Fruit fly (Drosophila melanogaster) whole organism, embryonic: Measurements from ENCODE around the gene mof.
A peak's percentile ranks its signal among the peaks of the same experiment; 100 is the strongest.

ENCODE experiments used
- ATbp ChIP-seq: fragments of 200-800 bp; sonication (Bioruptor generic); optimal IDR thresholded peaks from 2 replicates; lab custom pipeline; 2017; ENCODE audit warnings: missing biosample characterization, mild to moderate bottlenecking, missing genetic modification characterization, missing genetic modification reagents
- Bteb2 ChIP-seq: fragments of 200-800 bp; sonication (Bioruptor generic); optimal IDR thresholded peaks from 2 replicates; lab custom pipeline; 2016; ENCODE audit warnings: missing biosample characterization, missing genetic modification characterization
- CG11504 ChIP-seq: fragments of 200-800 bp; sonication (Bioruptor generic); optimal IDR thresholded peaks from 3 replicates; lab custom pipeline; 2019; ENCODE audit warnings: missing biosample characterization, mild to moderate bottlenecking, missing genetic modification characterization, moderate library complexity
- CG12236 ChIP-seq: fragments of 200-800 bp; sonication (Bioruptor generic); optimal IDR thresholded peaks from 2 replicates; lab custom pipeline; 2016; ENCODE audit warnings: missing biosample characterization, missing genetic modification characterization
- CG12769 ChIP-seq: fragments of 200-800 bp; sonication (Bioruptor generic); optimal IDR thresholded peaks from 2 replicates; lab custom pipeline; 2019; ENCODE audit warnings: missing biosample characterization, mild to moderate bottlenecking, missing genetic modification characterization, moderate library complexity
- CG12942 ChIP-seq: fragments of 200-800 bp; sonication (Bioruptor generic); optimal IDR thresholded peaks from 3 replicates; lab custom pipeline; 2016; ENCODE audit warnings: missing biosample characterization, missing genetic modification characterization
- CG14050 ChIP-seq: fragments of 200-800 bp; sonication (Bioruptor generic); IDR thresholded peaks from 3 replicates; pipeline ENCODE4 v1.3.6; 2022; ENCODE audit warnings: missing biosample characterization, missing genetic modification characterization
- CG16863 ChIP-seq: fragments of 200-800 bp; sonication (Bioruptor generic); optimal IDR thresholded peaks from 3 replicates; lab custom pipeline; 2016; ENCODE audit warnings: missing biosample characterization, missing genetic modification characterization
- CG17328 ChIP-seq: fragments of 200-800 bp; sonication (Bioruptor generic); IDR thresholded peaks from 2 replicates; pipeline ENCODE4 v1.3.6; 2022; ENCODE audit warnings: missing biosample characterization, missing genetic modification characterization
- CG2129 ChIP-seq: fragments of 200-800 bp; sonication (Bioruptor generic); IDR thresholded peaks from 2 replicates; pipeline ENCODE4 v1.3.6; 2022; ENCODE audit warnings: missing biosample characterization, missing genetic modification characterization; ENCODE audit not compliant: partially characterized antibody
- CG2875 ChIP-seq: fragments of 200-800 bp; sonication (Bioruptor generic); optimal IDR thresholded peaks from 2 replicates; lab custom pipeline; 2017; ENCODE audit warnings: missing biosample characterization, mild to moderate bottlenecking, missing genetic modification characterization, missing genetic modification reagents
- CG30403 ChIP-seq: fragments of 200-800 bp; sonication (Bioruptor generic); optimal IDR thresholded peaks from 3 replicates; lab custom pipeline; 2016; ENCODE audit warnings: missing biosample characterization, missing genetic modification characterization
- CG31365 ChIP-seq: fragments of 200-800 bp; sonication (Bioruptor generic); optimal IDR thresholded peaks from 2 replicates; lab custom pipeline; 2018; ENCODE audit warnings: missing biosample characterization, mild to moderate bottlenecking, missing genetic modification characterization
- CG32532 ChIP-seq: fragments of 200-800 bp; sonication (Bioruptor generic); IDR thresholded peaks from 2 replicates; pipeline ENCODE4 v1.3.6; 2022; ENCODE audit warnings: missing biosample characterization, missing genetic modification characterization
- CG32772 ChIP-seq: fragments of 200-800 bp; sonication (Bioruptor generic); IDR thresholded peaks from 2 replicates; pipeline ENCODE4 v1.3.6; 2022; ENCODE audit warnings: missing biosample characterization, missing genetic modification characterization
- CG3407 ChIP-seq: fragments of 200-800 bp; sonication (Bioruptor generic); optimal IDR thresholded peaks from 2 replicates; lab custom pipeline; 2018; ENCODE audit warnings: missing biosample characterization, mild to moderate bottlenecking, missing genetic modification characterization
- CG6813 ChIP-seq: fragments of 200-800 bp; sonication (Bioruptor generic); optimal IDR thresholded peaks from 2 replicates; lab custom pipeline; 2017; ENCODE audit warnings: missing biosample characterization, missing genetic modification characterization, mild to moderate bottlenecking, moderate library complexity, missing genetic modification reagents
- CG7271 ChIP-seq: fragments of 200-800 bp; sonication (Bioruptor generic); optimal IDR thresholded peaks from 2 replicates; lab custom pipeline; 2018; ENCODE audit warnings: missing biosample characterization, mild to moderate bottlenecking, missing genetic modification characterization, moderate library complexity
- CG8924 ChIP-seq: fragments of 200-800 bp; optimal IDR thresholded peaks from 3 replicates; lab custom pipeline; 2019; ENCODE audit warnings: missing biosample characterization, mild to moderate bottlenecking, missing genetic modification characterization, moderate library complexity
- CTCF ChIP-seq: fragments of 200-800 bp; sonication (Bioruptor generic); optimal IDR thresholded peaks from 2 replicates; lab custom pipeline; 2017; ENCODE audit warnings: missing biosample characterization, mild to moderate bottlenecking, missing genetic modification characterization, moderate library complexity
- D ChIP-seq, 2 experiments: fragments of 200-800 bp in 1 of 2; fragments of >200 bp in 1 of 2; sonication (Bioruptor generic) in 1 of 2; optimal IDR thresholded peaks; 2 replicates in 1 of 2; 3 replicates in 1 of 2; lab custom pipeline; 2017; ENCODE audit warnings: mild to moderate bottlenecking in 1 of 2, missing biosample characterization in 1 of 2, missing genetic modification characterization in 1 of 2, missing genetic modification reagents in 1 of 2
- Dek ChIP-seq: fragments of 200-800 bp; sonication (Bioruptor generic); optimal IDR thresholded peaks from 3 replicates; lab custom pipeline; 2019; ENCODE audit warnings: missing biosample characterization, mild to moderate bottlenecking, missing genetic modification characterization, moderate library complexity
- Elba2 ChIP-seq: fragments of 200-800 bp; sonication (Bioruptor generic); optimal IDR thresholded peaks from 3 replicates; lab custom pipeline; 2016; ENCODE audit warnings: missing biosample characterization, missing genetic modification characterization
- Fer1 ChIP-seq: fragments of 200-800 bp; sonication (Bioruptor generic); optimal IDR thresholded peaks from 2 replicates; lab custom pipeline; 2017; ENCODE audit warnings: missing biosample characterization, mild to moderate bottlenecking, missing genetic modification characterization
- H15 ChIP-seq: fragments of 200-800 bp; sonication (Bioruptor generic); IDR thresholded peaks from 3 replicates; pipeline ENCODE4 v1.3.6; 2022; ENCODE audit warnings: missing biosample characterization, missing genetic modification characterization
- Hey ChIP-seq: fragments of 200-800 bp; sonication (Bioruptor generic); optimal IDR thresholded peaks from 3 replicates; lab custom pipeline; 2018; ENCODE audit warnings: missing biosample characterization, mild to moderate bottlenecking, missing genetic modification characterization
- HmgD ChIP-seq: fragments of 200-800 bp; sonication (Bioruptor generic); optimal IDR thresholded peaks from 3 replicates; lab custom pipeline; 2016; ENCODE audit warnings: missing biosample characterization, missing genetic modification characterization
- NK7.1 ChIP-seq: fragments of 200-800 bp; sonication (Bioruptor generic); optimal IDR thresholded peaks from 3 replicates; lab custom pipeline; 2016; ENCODE audit warnings: missing biosample characterization, missing genetic modification characterization
- Nf-YC ChIP-seq: fragments of 200-800 bp; optimal IDR thresholded peaks from 3 replicates; lab custom pipeline; 2019; ENCODE audit warnings: missing biosample characterization, mild to moderate bottlenecking, missing genetic modification characterization, moderate library complexity
- Optix ChIP-seq: fragments of 200-800 bp; sonication (Bioruptor generic); IDR thresholded peaks from 3 replicates; pipeline ENCODE4 v1.3.6; 2022; ENCODE audit warnings: missing biosample characterization, missing genetic modification characterization
- Rfx ChIP-seq: fragments of 200-800 bp; sonication (Bioruptor generic); IDR thresholded peaks from 2 replicates; pipeline ENCODE4 v1.3.6; 2022; ENCODE audit warnings: missing biosample characterization, missing genetic modification characterization
- Vsx1 ChIP-seq: fragments of 200-800 bp; sonication (Bioruptor generic); optimal IDR thresholded peaks from 2 replicates; lab custom pipeline; 2017; ENCODE audit warnings: missing biosample characterization, mild to moderate bottlenecking, missing genetic modification characterization, missing genetic modification reagents
- Xrp1 ChIP-seq: fragments of 200-800 bp; sonication (Bioruptor generic); IDR thresholded peaks from 2 replicates; pipeline ENCODE4 v1.3.6; 2022; ENCODE audit warnings: missing biosample characterization, missing genetic modification characterization
- YL-1 ChIP-seq: fragments of 200-800 bp; sonication (Bioruptor generic); optimal IDR thresholded peaks from 3 replicates; lab custom pipeline; 2017; ENCODE audit warnings: missing biosample characterization, mild to moderate bottlenecking, missing genetic modification characterization
- aop ChIP-seq: fragments of 200-800 bp; sonication (Bioruptor generic); IDR thresholded peaks from 2 replicates; pipeline ENCODE4 v1.3.6; 2022; ENCODE audit warnings: missing biosample characterization, missing genetic modification characterization
- eve ChIP-seq, 2 experiments: fragments of >200 bp; optimal IDR thresholded peaks; 2 replicates each; lab custom pipeline; 2017; ENCODE audit warnings: missing biosample characterization in 2 of 2, missing genetic modification characterization in 2 of 2
- ind ChIP-seq: fragments of 200-800 bp; sonication (Bioruptor generic); optimal IDR thresholded peaks from 3 replicates; lab custom pipeline; 2016; ENCODE audit warnings: missing biosample characterization, missing genetic modification characterization
- knrl ChIP-seq: fragments of 200-800 bp; sonication (Bioruptor generic); IDR thresholded peaks from 3 replicates; pipeline ENCODE4 v1.3.6; 2022; ENCODE audit warnings: missing biosample characterization, missing genetic modification characterization; ENCODE audit not compliant: partially characterized antibody
- luna ChIP-seq: fragments of 200-800 bp; sonication (Bioruptor generic); optimal IDR thresholded peaks from 2 replicates; lab custom pipeline; 2016; ENCODE audit warnings: missing biosample characterization, missing genetic modification characterization
- mld ChIP-seq: fragments of 200-800 bp; sonication (Bioruptor generic); IDR thresholded peaks from 3 replicates; pipeline ENCODE4 v1.3.6; 2022; ENCODE audit warnings: missing biosample characterization, missing genetic modification characterization; ENCODE audit not compliant: partially characterized antibody
- nerfin-1 ChIP-seq: fragments of 200-800 bp; sonication (Bioruptor generic); optimal IDR thresholded peaks from 3 replicates; lab custom pipeline; 2019; ENCODE audit warnings: missing biosample characterization, mild to moderate bottlenecking, missing genetic modification characterization, moderate library complexity
- ranshi ChIP-seq: fragments of 200-800 bp; sonication (Bioruptor generic); IDR thresholded peaks from 2 replicates; pipeline ENCODE4 v1.3.6; 2022; ENCODE audit warnings: missing biosample characterization, missing genetic modification characterization
- tll ChIP-seq, 2 experiments: fragments of 200-800 bp in 1 of 2; fragments of >200 bp in 1 of 2; sonication (Bioruptor generic) in 1 of 2; optimal IDR thresholded peaks; 2 replicates each; lab custom pipeline; 2017 to 2019; ENCODE audit warnings: missing biosample characterization in 2 of 2, missing genetic modification characterization in 2 of 2, mild to moderate bottlenecking in 1 of 2, moderate library complexity in 1 of 2
- tx ChIP-seq: fragments of 200-800 bp; sonication (Bioruptor generic); optimal IDR thresholded peaks from 2 replicates; lab custom pipeline; 2016; ENCODE audit warnings: missing biosample characterization, missing genetic modification characterization
- unpg ChIP-seq: fragments of 200-800 bp; sonication (Bioruptor generic); optimal IDR thresholded peaks from 3 replicates; lab custom pipeline; 2018; ENCODE audit warnings: missing biosample characterization, mild to moderate bottlenecking, missing genetic modification characterization, moderate library complexity
- usp ChIP-seq: fragments of >200 bp; optimal IDR thresholded peaks from 2 replicates; lab custom pipeline; 2017; ENCODE audit warnings: missing biosample characterization, missing genetic modification characterization

The mof gene

DNA sequence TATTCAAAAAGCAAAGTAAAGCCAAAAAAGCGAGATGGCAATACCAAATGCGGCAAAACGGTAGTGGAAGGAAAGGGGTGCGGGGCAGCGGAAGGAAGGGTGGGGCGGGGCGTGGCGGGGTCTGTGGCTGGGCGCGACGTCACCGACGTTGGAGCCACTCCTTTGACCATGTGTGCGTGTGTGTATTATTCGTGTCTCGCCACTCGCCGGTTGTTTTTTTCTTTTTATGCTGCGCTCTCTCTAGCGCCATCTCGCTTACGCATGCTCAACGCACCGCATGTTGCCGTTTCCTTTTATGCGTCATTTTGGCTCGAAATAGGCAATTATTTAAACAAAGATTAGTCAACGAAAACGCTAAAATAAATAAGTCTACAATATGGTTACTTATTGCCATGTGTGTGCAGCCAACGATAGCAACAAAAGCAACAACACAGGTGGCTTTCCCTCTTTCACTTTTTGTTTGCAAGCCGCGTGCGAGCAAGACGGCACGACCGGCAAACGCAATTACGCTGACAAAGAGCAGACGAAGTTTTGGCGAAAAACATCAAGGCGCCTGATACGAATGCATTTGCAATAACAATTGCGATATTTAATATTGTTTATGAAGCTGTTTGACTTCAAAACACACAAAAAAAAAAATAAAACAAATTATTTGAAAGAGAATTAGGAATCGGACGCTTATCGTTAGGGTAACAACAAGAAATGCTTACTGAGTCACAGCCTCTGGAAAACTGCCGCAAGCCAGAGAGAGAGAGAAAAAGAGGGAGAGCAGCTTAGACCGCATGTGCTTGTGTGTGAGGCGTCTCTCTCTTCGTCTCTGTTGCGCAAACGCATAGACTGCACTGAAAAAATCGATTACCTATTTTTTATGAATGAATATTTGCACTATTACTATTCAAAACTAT lies 22.8 kb upstream of the mof start (continued):
- TF ChIP-seq ind (GFP tag; lab: Kevin White, UChicago) (no peak), CG14050 (GFP tag; lab: Robert Waterston, UW) (no peak), ATbp (peak; percentile 32), luna (GFP tag; lab: Kevin White, UChicago) (no peak), D (optimal IDR thresholded peaks at IDR 0.05; lab: Kevin White, UChicago) (no peak), D (GFP tag; optimal IDR thresholded peaks at IDR 0.05; lab: Kevin White, UChicago) (no peak), CG7271 (tag; lab: Kevin White, UChicago) (no peak), tx (GFP tag; lab: Kevin White, UChicago) (no peak), mld (GFP tag; lab: Robert Waterston, UW) (no peak), aop (GFP tag; lab: Robert Waterston, UW) (peak; percentile 39; the same call in 1 of the 2 replicates), CG8924 (tag; lab: Kevin White, UChicago) (peak; percentile 29), CG11504 (tag; lab: Kevin White, UChicago) (no peak), CG31365 (tag; lab: Kevin White, UChicago) (peak; percentile 20), Bteb2 (GFP tag; lab: Kevin White, UChicago) (no peak), Elba2 (GFP tag; lab: Kevin White, UChicago) (no peak), Dek (no peak), YL-1 (GFP tag; lab: Kevin White, UChicago) (no peak), Nf-YC (tag; lab: Kevin White, UChicago) (peak; percentile 45), CG16863 (no peak), unpg (GFP tag; lab: Kevin White, UChicago) (no peak), Rfx (GFP tag; lab: Robert Waterston, UW) (peak; percentile 21; the same call in 1 of the 2 replicates), HmgD (GFP tag; lab: Kevin White, UChicago) (no peak), CG12942 (GFP tag; lab: Kevin White, UChicago) (no peak), usp (GFP tag; lab: Kevin White, UChicago) (no peak), eve (GFP tag; optimal IDR thresholded peaks at IDR 0.05; lab: Kevin White, UChicago) (no peak), Vsx1 (GFP tag; lab: Kevin White, UChicago) (peak; percentile 54), CG32772 (GFP tag; lab: Robert Waterston, UW) (peak; percentile 73), H15 (GFP tag; lab: Robert Waterston, UW) (no peak), Hey (no peak), CG17328 (GFP tag; lab: Robert Waterston, UW) (no peak), Optix (GFP tag; lab: Robert Waterston, UW) (peak; percentile 20; the same call in 1 of the 3 replicates), CG6813 (GFP tag; lab: Kevin White, UChicago) (peak; percentile 55), CG2875 (peak; percentile 11), NK7.1 (GFP tag; lab: Kevin White, UChicago) (no peak)
- TF ChIP-seq, all 482 proteins: peak for 98

DNA sequence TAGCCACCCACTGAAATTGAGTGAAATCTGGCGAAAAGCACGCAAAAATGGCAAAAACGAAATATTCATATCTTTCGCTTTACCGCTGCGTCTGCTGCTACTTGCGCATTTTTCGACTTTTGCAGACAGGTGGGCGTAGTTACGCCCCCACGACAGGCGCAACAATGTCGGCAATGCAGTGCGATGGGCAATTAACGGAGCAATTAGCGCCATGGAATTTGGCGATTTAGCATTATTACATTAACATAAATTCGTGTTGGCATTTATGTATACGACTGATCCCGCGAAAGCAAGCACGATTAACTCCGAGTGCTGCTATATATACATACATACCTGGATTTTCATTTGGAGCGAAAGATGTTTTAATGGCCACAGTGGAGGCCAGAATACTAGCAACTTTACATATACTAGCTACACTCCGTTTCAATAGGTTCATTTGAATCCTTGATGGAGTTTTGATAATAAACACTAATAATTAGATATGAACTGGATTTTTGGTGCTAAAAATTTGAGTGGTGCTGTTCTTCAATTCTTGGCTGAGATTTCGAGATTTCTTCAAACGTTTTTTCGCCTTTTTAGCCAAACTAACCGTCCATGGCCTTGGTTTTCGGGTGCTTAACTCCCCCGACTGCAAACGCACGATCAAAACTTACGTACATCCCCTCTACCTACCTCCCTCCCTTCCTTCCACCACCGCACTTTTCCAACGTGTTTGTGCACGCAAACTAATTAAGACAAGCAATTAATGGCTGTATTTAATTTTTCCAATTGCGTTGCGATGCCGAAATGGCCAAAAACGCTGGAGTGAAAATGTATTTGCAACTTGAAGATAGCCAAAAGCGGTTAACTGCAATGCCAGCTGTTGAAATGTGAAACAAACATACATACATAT lies 20.4 kb upstream of the mof start:
- TF ChIP-seq CG12769 (tag; lab: Kevin White, UChicago) (no peak), Fer1 (GFP tag; lab: Kevin White, UChicago) (no peak), Xrp1 (GFP tag; lab: Robert Waterston, UW) (peak; percentile 33; the same call in 1 of the 2 replicates), ranshi (GFP tag; lab: Robert Waterston, UW) (0 out of 2 replicates have a peak, but pooled peaks have one; percentile 40), tll (GFP tag; optimal IDR thresholded peaks at IDR 0.05; lab: Kevin White, UChicago) (no peak), CG12236 (GFP tag; lab: Kevin White, UChicago) (no peak), CG12942 (GFP tag; lab: Kevin White, UChicago) (no peak), nerfin-1 (tag; lab: Kevin White, UChicago) (no peak), CG32532 (GFP tag; lab: Robert Waterston, UW) (peak; percentile 13; the same call in 1 of the 2 replicates), CG3407 (GFP tag; lab: Kevin White, UChicago) (no peak), CG30403 (GFP tag; lab: Kevin White, UChicago) (peak; percentile 33), CG2129 (no peak), CTCF (GFP tag; lab: Kevin White, UChicago) (no peak), knrl (no peak)
